Fruit fly (Drosophila melanogaster): Measurements from ENCODE around the gene GluRIIA.
A peak's percentile ranks its signal among the peaks of the same experiment; 100 is the strongest.

GluRIIA gene

DNA sequence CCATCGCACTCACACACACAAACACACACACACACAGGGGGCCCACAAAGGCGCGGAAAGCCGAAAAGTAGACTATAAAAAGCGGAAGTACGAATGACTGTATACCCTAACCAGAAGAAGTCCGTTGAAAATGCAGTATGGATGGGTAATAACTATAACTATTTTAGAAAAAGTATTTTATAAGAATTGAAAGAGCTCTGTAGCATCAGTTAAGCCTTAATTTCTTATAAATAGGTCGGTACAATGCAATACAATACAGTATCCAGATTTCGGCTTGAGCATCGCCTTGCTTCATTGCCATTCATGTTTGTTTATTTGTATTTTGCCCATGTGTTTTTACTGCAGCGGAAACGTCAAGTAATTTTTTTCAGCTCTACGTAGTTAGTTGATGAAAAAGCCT is 14.6 kb downstream of the GluRIIA start (continued):
- TF ChIP-seq mld (GFP tag; IDR thresholded peaks at IDR 0.05; ENCODE audit: partially characterized antibody) (no peak), tgo (GFP tag; IDR thresholded peaks at IDR 0.05) (no peak; the same call in 2 of the 3 replicates), Poxn (GFP tag; IDR thresholded peaks at IDR 0.05) (no peak), row (GFP tag; IDR thresholded peaks at IDR 0.05) (peak; percentile 69), cwo (GFP tag; optimal IDR thresholded peaks at IDR 0.05) (peak; percentile 18), hkb (optimal IDR thresholded peaks at IDR 0.05) (no peak), hkb (GFP tag; IDR thresholded peaks at IDR 0.05) (peak; percentile 47; the same call in 1 of the 2 replicates), CG4360 (GFP tag; IDR thresholded peaks at IDR 0.05) (no peak), ken (GFP tag; IDR thresholded peaks at IDR 0.05) (no peak), Nf-YA (GFP tag; IDR thresholded peaks at IDR 0.05) (no peak), ac (GFP tag; optimal IDR thresholded peaks at IDR 0.05) (no peak), Hand (GFP tag; optimal IDR thresholded peaks at IDR 0.05) (peak; percentile 15), CG5953 (GFP tag; IDR thresholded peaks at IDR 0.05) (no peak), CrebB (tag; optimal IDR thresholded peaks at IDR 0.05) (no peak), danr (GFP tag; IDR thresholded peaks at IDR 0.05) (0 out of 2 replicates have a peak, but pooled peaks have one; percentile 7), CG6654 (GFP tag; optimal IDR thresholded peaks at IDR 0.05) (no peak), CG31388 (GFP tag; optimal IDR thresholded peaks at IDR 0.05) (no peak), btn (GFP tag; optimal IDR thresholded peaks at IDR 0.05) (no peak), Nf-YC (tag; optimal IDR thresholded peaks at IDR 0.05) (no peak), Sin3A (optimal IDR thresholded peaks at IDR 0.05) (no peak), pb (GFP tag; optimal IDR thresholded peaks at IDR 0.05) (no peak), CG6791 (GFP tag; IDR thresholded peaks at IDR 0.05; ENCODE audit: partially characterized antibody) (no peak), CG34224 (GFP tag; IDR thresholded peaks at IDR 0.05; ENCODE audit: partially characterized antibody) (no peak), NK7.1 (GFP tag; optimal IDR thresholded peaks at IDR 0.05) (no peak), Mes4 (GFP tag; optimal IDR thresholded peaks at IDR 0.05) (no peak), kay (GFP tag; optimal IDR thresholded peaks at IDR 0.05) (no peak), CG11723 (GFP tag; optimal IDR thresholded peaks at IDR 0.05) (no peak), Sox102F (GFP tag; optimal IDR thresholded peaks at IDR 0.05) (peak; percentile 45), ranshi (GFP tag; IDR thresholded peaks at IDR 0.05) (peak; percentile 10; the same call in 1 of the 2 replicates), dm (GFP tag; optimal IDR thresholded peaks at IDR 0.05) (no peak), sob (GFP tag; IDR thresholded peaks at IDR 0.05) (no peak; the same call in 1 of the 2 replicates), CG12942 (GFP tag; optimal IDR thresholded peaks at IDR 0.05) (no peak), CG1529 (GFP tag; optimal IDR thresholded peaks at IDR 0.05) (no peak), p53 (GFP tag; optimal IDR thresholded peaks at IDR 0.05) (no peak), CG4730 (GFP tag; IDR thresholded peaks at IDR 0.05) (no peak), Dref (GFP tag; IDR thresholded peaks at IDR 0.05) (no peak), dimm (GFP tag; IDR thresholded peaks at IDR 0.05) (no peak), HLH3B (GFP tag; IDR thresholded peaks at IDR 0.05) (no peak; the same call in 1 of the 2 replicates), Antp (GFP tag; optimal IDR thresholded peaks at IDR 0.05) (no peak), mam (GFP tag; optimal IDR thresholded peaks at IDR 0.05) (peak; percentile 14), scrt (GFP tag; optimal IDR thresholded peaks at IDR 0.05) (no peak), CG31365 (tag; optimal IDR thresholded peaks at IDR 0.05) (no peak), Dp (GFP tag; optimal IDR thresholded peaks at IDR 0.05) (no peak), slou (GFP tag; optimal IDR thresholded peaks at IDR 0.05) (no peak), peb (GFP tag; IDR thresholded peaks at IDR 0.05) (no peak), grau (tag; optimal IDR thresholded peaks at IDR 0.05) (no peak), ro (GFP tag; IDR thresholded peaks at IDR 0.05) (no peak; the same call in 1 of the 2 replicates), CG14441 (GFP tag; IDR thresholded peaks at IDR 0.05) (no peak), Trl (optimal IDR thresholded peaks at IDR 0.05) (no peak), Trl (GFP tag; optimal IDR thresholded peaks at IDR 0.05) (peak; percentile 30), CG4820 (GFP tag; optimal IDR thresholded peaks at IDR 0.05) (no peak), CG10959 (GFP tag; IDR thresholded peaks at IDR 0.05) (no peak), az2 (GFP tag; optimal IDR thresholded peaks at IDR 0.05) (no peak), HmgZ (tag; optimal IDR thresholded peaks at IDR 0.05) (no peak)
